Fruit fly (Drosophila melanogaster): Measurements from ENCODE around the gene bdwf.

bdwf gene

dm6 chr3R:17042838-17043569 lies at the start of gene bdwf, which contains the start of gene Patr-1 (continued):
- peak; percentile 32 for TF ChIP-seq CG2712 (tag; optimal IDR thresholded peaks at IDR 0.05)
- TF ChIP-seq cato (GFP tag; optimal IDR thresholded peaks at IDR 0.05; ENCODE audit: borderline replicate concordance), result no peak
- TF ChIP-seq CG2116 (GFP tag; optimal IDR thresholded peaks at IDR 0.05), result peak; percentile 78
- peak; percentile 89 for TF ChIP-seq bbx (GFP tag; IDR thresholded peaks at IDR 0.05; ENCODE audit: partially characterized antibody)
- no peak for TF ChIP-seq unpg (GFP tag; optimal IDR thresholded peaks at IDR 0.05)
- TF ChIP-seq en (GFP tag; optimal IDR thresholded peaks at IDR 0.05), result no peak
- no peak for TF ChIP-seq CG6813 (GFP tag; optimal IDR thresholded peaks at IDR 0.05)
- TF ChIP-seq CG14441 (GFP tag; IDR thresholded peaks at IDR 0.05), result no peak
- peak; percentile 73 for TF ChIP-seq Med (GFP tag)
- TF ChIP-seq fd96Cb (tag; optimal IDR thresholded peaks at IDR 0.05), result no peak
- TF ChIP-seq CG17612 (GFP tag; IDR thresholded peaks at IDR 0.05), result no peak
- TF ChIP-seq sc (optimal IDR thresholded peaks at IDR 0.05), result no peak
- no peak for TF ChIP-seq sc (GFP tag; optimal IDR thresholded peaks at IDR 0.05)
- no peak for TF ChIP-seq luna (GFP tag; optimal IDR thresholded peaks at IDR 0.05)
- TF ChIP-seq NC2α (GFP tag; optimal IDR thresholded peaks at IDR 0.05), result no peak
- TF ChIP-seq CG6254 (GFP tag; optimal IDR thresholded peaks at IDR 0.05), result no peak
- no peak for TF ChIP-seq HLH3B (GFP tag; IDR thresholded peaks at IDR 0.05)
- peak; percentile 84 for TF ChIP-seq nerfin-2 (GFP tag; IDR thresholded peaks at IDR 0.05; ENCODE audit: partially characterized antibody)
- TF ChIP-seq CG4328 (GFP tag; optimal IDR thresholded peaks at IDR 0.05), result no peak
- peak; percentile 25 for TF ChIP-seq lbe (GFP tag; optimal IDR thresholded peaks at IDR 0.05)
- TF ChIP-seq HLH54F (GFP tag; optimal IDR thresholded peaks at IDR 0.05), result peak; percentile 53
- no peak for TF ChIP-seq ara (GFP tag; IDR thresholded peaks at IDR 0.05)
- no peak for TF ChIP-seq pb (GFP tag; optimal IDR thresholded peaks at IDR 0.05)
- TF ChIP-seq CG6765 (GFP tag; optimal IDR thresholded peaks at IDR 0.05), result no peak
- TF ChIP-seq Meics (GFP tag; optimal IDR thresholded peaks at IDR 0.05), result no peak
- TF ChIP-seq trh (GFP tag; optimal IDR thresholded peaks at IDR 0.05), result no peak

dm6 chr3R:17087977-17088618 lies 45.2 kb upstream of the bdwf start, which contains the start of gene cal1:
TSS of gene cal1 (plus strand) at chr3R:17088280.
- TF ChIP-seq CG11085 (GFP tag; IDR thresholded peaks at IDR 0.05) (no peak), HLH4C (GFP tag; IDR thresholded peaks at IDR 0.05; ENCODE audit: partially characterized antibody) (no peak), stwl (tag; optimal IDR thresholded peaks at IDR 0.05) (peak; percentile 40), gfzf (GFP tag; optimal IDR thresholded peaks at IDR 0.05) (peak; percentile 65), CG2116 (GFP tag; optimal IDR thresholded peaks at IDR 0.05) (peak; percentile 61), Camta (GFP tag; optimal IDR thresholded peaks at IDR 0.05) (no peak), sens (GFP tag) (peak; percentile 58), B-H1 (GFP tag; IDR thresholded peaks at IDR 0.05) (no peak), crp (GFP tag; optimal IDR thresholded peaks at IDR 0.05) (peak in 1 of 2 experiments; percentile 11), gsb (GFP tag; IDR thresholded peaks at IDR 0.05) (no peak), dysf (GFP tag; IDR thresholded peaks at IDR 0.05) (no peak), Fer2 (tag; optimal IDR thresholded peaks at IDR 0.05) (no peak), Doc2 (GFP tag; IDR thresholded peaks at IDR 0.05) (no peak), CG2199 (GFP tag; IDR thresholded peaks at IDR 0.05) (no peak), cg (GFP tag; optimal IDR thresholded peaks at IDR 0.05) (no peak), slp2 (GFP tag; optimal IDR thresholded peaks at IDR 0.05) (no peak), Adf1 (GFP tag; IDR thresholded peaks at IDR 0.05) (no peak), TFAM (GFP tag; optimal IDR thresholded peaks at IDR 0.05) (no peak), CG8944 (GFP tag; optimal IDR thresholded peaks at IDR 0.05) (no peak), Dref (GFP tag; IDR thresholded peaks at IDR 0.05) (no peak), CG9797 (GFP tag; optimal IDR thresholded peaks at IDR 0.05) (peak; percentile 77), CG1529 (GFP tag; optimal IDR thresholded peaks at IDR 0.05) (no peak), cad (GFP tag; optimal IDR thresholded peaks at IDR 0.05) (no peak), CG17186 (GFP tag; optimal IDR thresholded peaks at IDR 0.05) (peak; percentile 11), tll (GFP tag; optimal IDR thresholded peaks at IDR 0.05) (peak in 1 of 2 experiments; percentile 77)
